Worm (Caenorhabditis elegans) whole organism, L1 larva: Measurements from ENCODE around the gene parn-1.

ENCODE experiments used
- F16B12.6 ChIP-seq: fragments of 150-350 bp; optimal IDR thresholded peaks from 2 replicates; lab custom pipeline; 2014; ENCODE audit warnings: missing biosample characterization, missing genetic modification characterization
- blmp-1 ChIP-seq: fragments of 150-350 bp; optimal IDR thresholded peaks from 2 replicates; lab custom pipeline; 2014; ENCODE audit warnings: missing biosample characterization, missing genetic modification characterization
- ceh-63 ChIP-seq: fragments of 200-800 bp; sonication (Bioruptor generic); optimal IDR thresholded peaks from 2 replicates; lab custom pipeline; 2018; ENCODE audit warnings: mild to moderate bottlenecking, missing genetic modification characterization, missing compliant biosample characterization
- ceh-8 ChIP-seq: fragments of 200-800 bp; sonication (Bioruptor generic); optimal IDR thresholded peaks from 2 replicates; lab custom pipeline; 2018; ENCODE audit warnings: mild to moderate bottlenecking, missing genetic modification characterization, moderate library complexity, missing compliant biosample characterization
- ces-1 ChIP-seq: fragments of 150-350 bp; optimal IDR thresholded peaks from 2 replicates; lab custom pipeline; 2014; ENCODE audit warnings: missing biosample characterization, missing genetic modification reagents, missing genetic modification characterization
- dsc-1 ChIP-seq: sonication (generic microtip); optimal IDR thresholded peaks from 2 replicates; lab custom pipeline; 2016; ENCODE audit warnings: mild to moderate bottlenecking, missing genetic modification characterization, missing compliant biosample characterization
- egl-13 ChIP-seq: sonication (generic microtip); optimal IDR thresholded peaks from 2 replicates; lab custom pipeline; 2016; ENCODE audit warnings: missing genotype, missing genetic modification reagents, missing genetic modification characterization, missing compliant biosample characterization
- egl-27 ChIP-seq, 2 experiments: fragments of 150-350 bp in 1 of 2; sonication (generic microtip); optimal IDR thresholded peaks; 3 replicates each; lab custom pipeline; 2017 to 2018; ENCODE audit warnings: missing biosample characterization in 2 of 2, missing genetic modification characterization in 2 of 2, missing genetic modification reagents in 2 of 2
- elt-3 ChIP-seq, 6 experiments: fragments of 150-350 bp in 1 of 6; sonication (generic microtip); optimal IDR thresholded peaks; 2 replicates each; lab custom pipeline; 2017 to 2018; ENCODE audit warnings: missing biosample characterization in 6 of 6, missing genetic modification characterization in 6 of 6, inconsistent platforms in 1 of 6
- fkh-10 ChIP-seq: sonication (generic microtip); optimal IDR thresholded peaks from 2 replicates; lab custom pipeline; 2017; ENCODE audit warnings: missing biosample characterization, missing genetic modification reagents, missing genetic modification characterization
- fkh-4 ChIP-seq: sonication (generic microtip); optimal IDR thresholded peaks from 2 replicates; lab custom pipeline; 2016; ENCODE audit warnings: missing compliant biosample characterization, missing genetic modification characterization, borderline replicate concordance
- fkh-8 ChIP-seq: sonication (generic microtip); optimal IDR thresholded peaks from 2 replicates; lab custom pipeline; 2016; ENCODE audit warnings: mild to moderate bottlenecking, missing genetic modification characterization, missing compliant biosample characterization
- grh-1 ChIP-seq: fragments of 200-800 bp; sonication (Bioruptor generic); IDR thresholded peaks from 2 replicates; pipeline ENCODE4 v1.3.6; 2022; ENCODE audit warnings: missing genetic modification reagents, missing genetic modification characterization, missing compliant biosample characterization
- hlh-4 ChIP-seq: sonication (generic microtip); optimal IDR thresholded peaks from 2 replicates; lab custom pipeline; 2016; ENCODE audit warnings: mild to moderate bottlenecking, missing genetic modification characterization, missing compliant biosample characterization
- jun-1 ChIP-seq: fragments of 150-350 bp; optimal IDR thresholded peaks from 2 replicates; lab custom pipeline; 2014; ENCODE audit warnings: missing biosample characterization, missing genetic modification reagents, missing genetic modification characterization
- lin-14 ChIP-seq: fragments of 200-800 bp; sonication (Bioruptor generic); optimal IDR thresholded peaks from 2 replicates; lab custom pipeline; 2018; ENCODE audit warnings: mild to moderate bottlenecking, missing genetic modification characterization, moderate library complexity, missing compliant biosample characterization
- mef-2 ChIP-seq: fragments of 150-350 bp; optimal IDR thresholded peaks from 2 replicates; lab custom pipeline; 2014; ENCODE audit warnings: missing biosample characterization, missing genetic modification characterization
- mep-1 ChIP-seq: fragments of 150-350 bp; optimal IDR thresholded peaks from 2 replicates; lab custom pipeline; 2014; ENCODE audit warnings: missing biosample characterization, missing genetic modification characterization
- nhr-12 ChIP-seq: sonication (generic microtip); optimal IDR thresholded peaks from 2 replicates; lab custom pipeline; 2017; ENCODE audit warnings: missing biosample characterization, missing genetic modification characterization
- nhr-20 ChIP-seq: sonication (generic microtip); optimal IDR thresholded peaks from 2 replicates; lab custom pipeline; 2016; ENCODE audit warnings: mild to moderate bottlenecking, missing genetic modification characterization, missing compliant biosample characterization
- nhr-47 ChIP-seq: sonication (generic microtip); optimal IDR thresholded peaks from 2 replicates; lab custom pipeline; 2016; ENCODE audit warnings: mild to moderate bottlenecking, missing genetic modification characterization, moderate library complexity, missing compliant biosample characterization
- nhr-85 ChIP-seq: sonication (generic microtip); peaks from one replicate; lab custom pipeline; 2016; ENCODE audit warnings: missing genetic modification characterization, inconsistent platforms, missing compliant biosample characterization
- pag-3 ChIP-seq: sonication (generic microtip); optimal IDR thresholded peaks from 2 replicates; lab custom pipeline; 2017; ENCODE audit warnings: missing genetic modification characterization, mild to moderate bottlenecking, missing compliant biosample characterization, antibody characterized with exemption, borderline replicate concordance; ENCODE audit not compliant: insufficient read depth
- pax-3 ChIP-seq: fragments of 200-800 bp; sonication (Bioruptor generic); optimal IDR thresholded peaks from 2 replicates; lab custom pipeline; 2018; ENCODE audit warnings: mild to moderate bottlenecking, missing genetic modification characterization, moderate library complexity, missing compliant biosample characterization
- pqm-1 ChIP-seq: sonication (generic microtip); optimal IDR thresholded peaks from 3 replicates; lab custom pipeline; 2017; ENCODE audit warnings: missing biosample characterization, missing genetic modification characterization
- rnt-1 ChIP-seq: sonication (generic microtip); optimal IDR thresholded peaks from 2 replicates; lab custom pipeline; 2016; ENCODE audit warnings: mild to moderate bottlenecking, missing genetic modification characterization, moderate library complexity, missing compliant biosample characterization
- skn-1 ChIP-seq: fragments of 150-350 bp; optimal IDR thresholded peaks from 2 replicates; lab custom pipeline; 2014; ENCODE audit warnings: missing biosample characterization, missing genetic modification characterization
- sox-4 ChIP-seq: sonication (generic microtip); optimal IDR thresholded peaks from 2 replicates; lab custom pipeline; 2016; ENCODE audit warnings: missing genetic modification characterization, missing compliant biosample characterization
- sptf-1 ChIP-seq: fragments of 150-350 bp; optimal IDR thresholded peaks from 2 replicates; lab custom pipeline; 2014; ENCODE audit warnings: missing biosample characterization, missing genetic modification characterization
- sup-37 ChIP-seq: fragments of 200-800 bp; sonication (Bioruptor generic); optimal IDR thresholded peaks from 2 replicates; lab custom pipeline; 2018; ENCODE audit warnings: mild to moderate bottlenecking, missing genetic modification characterization, missing compliant biosample characterization
- unc-130 ChIP-seq: fragments of 150-350 bp; optimal IDR thresholded peaks from 2 replicates; lab custom pipeline; 2017; ENCODE audit warnings: missing biosample characterization, missing genetic modification characterization, inconsistent platforms
- unc-86 ChIP-seq: sonication (generic microtip); optimal IDR thresholded peaks from 2 replicates; lab custom pipeline; 2016; ENCODE audit warnings: missing genetic modification characterization, missing compliant biosample characterization
- ztf-11 ChIP-seq, 2 experiments: sonication (generic microtip); optimal IDR thresholded peaks; 2 replicates each; lab custom pipeline; 2016 to 2017; ENCODE audit warnings: missing genetic modification characterization in 2 of 2, missing biosample characterization in 1 of 2, missing compliant biosample characterization in 1 of 2

The parn-1 gene

DNA sequence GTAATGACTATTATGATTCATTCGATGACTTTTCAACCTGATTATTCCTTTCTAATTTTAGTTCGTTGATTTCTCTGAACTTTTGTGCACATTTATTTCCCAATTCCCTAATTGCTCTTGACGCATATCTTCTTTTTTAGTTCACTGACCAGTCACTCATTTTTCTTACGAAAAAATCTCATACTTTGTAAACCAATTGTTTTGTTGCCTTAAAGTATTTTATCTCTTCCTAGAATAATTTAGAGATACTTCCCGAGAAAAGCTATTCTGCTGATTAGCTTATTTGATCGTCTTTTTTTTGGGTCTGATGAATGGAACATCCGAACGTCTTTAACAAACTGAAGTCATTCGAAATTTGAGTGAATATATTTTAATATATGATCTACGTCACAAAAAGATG is 15.8 kb downstream of the parn-1 start:
- peak; percentile 53 for TF ChIP-seq ceh-8
- TF ChIP-seq dsc-1 (tag; lab: Kevin White, UChicago), result peak; percentile 64
- TF ChIP-seq mep-1 (tag; lab: Kevin White, UChicago), result no peak

DNA sequence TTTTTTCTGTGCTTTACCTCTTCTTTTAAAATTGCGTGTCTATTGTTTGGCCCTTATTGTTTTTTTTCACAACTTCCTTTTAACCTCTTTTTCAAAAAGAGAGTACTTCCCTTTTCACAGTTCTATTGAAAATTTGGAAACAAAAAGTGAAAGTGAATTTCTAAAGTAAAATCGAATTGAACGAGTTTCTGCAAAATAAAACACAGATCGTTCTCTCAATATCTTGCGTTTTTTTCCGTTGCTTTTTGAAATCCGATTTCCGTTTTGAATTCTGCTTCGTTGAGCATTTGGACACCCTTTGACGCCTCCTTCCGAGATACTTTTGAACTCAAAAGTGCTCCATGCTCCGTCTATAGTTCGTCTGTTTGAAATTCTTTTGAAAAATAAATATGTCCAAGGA is 18.8 kb downstream of the parn-1 start:
- TF ChIP-seq hlh-4 (tag; lab: Kevin White, UChicago) (no peak), fkh-10 (GFP tag; lab: Kevin White, UChicago) (peak; percentile 91), grh-1 (no peak), egl-27 (tag; optimal IDR thresholded peaks at IDR 0.05; lab: Kevin White, UChicago) (no peak), blmp-1 (tag; lab: Kevin White, UChicago) (no peak), mef-2 (tag; lab: Kevin White, UChicago) (no peak), unc-86 (tag; lab: Kevin White, UChicago) (no peak), nhr-12 (tag; lab: Kevin White, UChicago) (no peak), pag-3 (no peak), lin-14 (peak; percentile 26)
- TF ChIP-seq, all 84 proteins: peak for 2

DNA sequence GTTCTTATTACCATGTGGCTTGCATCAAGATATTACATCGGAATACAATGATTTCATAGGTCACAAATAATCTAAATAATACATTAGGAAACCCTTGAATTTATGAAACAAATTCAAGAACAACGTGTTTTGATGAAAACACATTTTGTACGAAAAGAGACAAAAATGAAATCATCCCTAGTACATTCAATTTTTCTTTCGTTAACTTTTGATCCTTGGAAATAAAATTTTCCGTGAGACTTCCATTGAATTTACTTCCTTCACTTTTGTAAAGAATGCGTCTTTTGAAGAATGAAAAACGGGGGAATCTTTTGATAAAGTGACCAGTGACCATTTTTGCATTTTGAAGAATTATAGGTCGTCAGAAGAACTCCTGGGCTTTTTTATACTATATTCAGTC is 21.3 kb downstream of the parn-1 start:
- TF ChIP-seq lin-14 (peak; percentile 2), fkh-10 (GFP tag; lab: Kevin White, UChicago) (peak; percentile 83), sox-4 (tag; lab: Kevin White, UChicago) (no peak)
- TF ChIP-seq, all 84 proteins: peak for 2

- TF ChIP-seq jun-1 (tag; lab: Kevin White, UChicago) (no peak), mef-2 (tag; lab: Kevin White, UChicago) (no peak), skn-1 (tag; lab: Kevin White, UChicago) (no peak), nhr-85 (tag; lab: Kevin White, UChicago) (no peak), grh-1 (no peak), fkh-8 (tag; lab: Kevin White, UChicago) (no peak), unc-130 (no peak), fkh-10 (GFP tag; lab: Kevin White, UChicago) (no peak), egl-13 (tag; lab: Kevin White, UChicago) (no peak), ztf-11 (tag; optimal IDR thresholded peaks at IDR 0.05; lab: Kevin White, UChicago) (no peak), sptf-1 (tag; lab: Kevin White, UChicago) (no peak), F16B12.6 (tag; lab: Kevin White, UChicago) (no peak)
Measured at ce11 chrV:12670607-12671006, 24.4 kb downstream of the parn-1 start, which contains the start of gene srx-116. Gene srx-116 (plus strand): TSS chrV:12670907.

ce11 chrV:12667926-12668325 is 27.1 kb downstream of the parn-1 start, which contains the start of gene W05B10.4:
Gene W05B10.4 (plus strand): TSS chrV:12668226.
- TF ChIP-seq ces-1, result no peak
- TF ChIP-seq pax-3 (tag; lab: Kevin White, UChicago), result no peak
- TF ChIP-seq elt-3 (tag; optimal IDR thresholded peaks at IDR 0.05; lab: Kevin White, UChicago), result no peak
- peak; percentile 5 for TF ChIP-seq blmp-1 (tag; lab: Kevin White, UChicago)

DNA sequence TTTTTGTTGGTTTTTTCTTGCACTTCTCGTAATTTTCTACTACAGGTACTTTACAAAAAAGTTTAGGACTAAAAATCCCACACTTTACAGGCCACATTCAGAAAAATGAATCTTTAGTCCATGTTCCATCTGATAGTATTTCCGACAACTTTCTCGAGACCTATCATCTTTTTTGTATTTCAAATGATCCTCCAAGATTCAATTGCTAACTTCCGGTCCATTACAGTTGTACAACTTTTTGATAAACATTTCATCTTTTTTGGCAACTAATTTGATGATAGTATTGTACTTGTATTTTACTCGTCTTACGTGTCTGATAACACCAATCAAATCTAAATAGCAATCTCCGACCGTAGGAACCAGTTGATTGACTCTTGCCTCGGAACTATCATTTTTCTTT is 27.7 kb downstream of the parn-1 start:
- TF ChIP-seq lin-14, result peak; percentile 51
- no peak for TF ChIP-seq sup-37 (GFP tag; lab: Kevin White, UChicago)
- TF ChIP-seq elt-3 (tag; optimal IDR thresholded peaks at IDR 0.05; lab: Kevin White, UChicago), result peak in 3 of 6 experiments; percentile 37 to 57 (median 40)
- peak; percentile 25 for TF ChIP-seq nhr-20 (tag; lab: Kevin White, UChicago)
- peak; percentile 65 for TF ChIP-seq nhr-85 (tag; lab: Kevin White, UChicago)
- TF ChIP-seq blmp-1 (tag; lab: Kevin White, UChicago), result peak; percentile 35
- TF ChIP-seq rnt-1 (tag; lab: Kevin White, UChicago), result no peak

- TF ChIP-seq dsc-1 (tag; lab: Kevin White, UChicago) (peak; percentile 90), egl-13 (tag; lab: Kevin White, UChicago) (no peak), blmp-1 (tag; lab: Kevin White, UChicago) (peak; percentile 21), pqm-1 (tag; lab: Kevin White, UChicago) (no peak), fkh-4 (peak; percentile 60), nhr-47 (tag; lab: Kevin White, UChicago) (no peak), ceh-63 (no peak)
- TF ChIP-seq, all 84 proteins: peak for 3
Measured at ce11 chrV:12663386-12663785, 31.7 kb downstream of the parn-1 start.
